Fruit fly (Drosophila melanogaster): ENCODE data around the gene kat80.

Gene kat80

DNA sequence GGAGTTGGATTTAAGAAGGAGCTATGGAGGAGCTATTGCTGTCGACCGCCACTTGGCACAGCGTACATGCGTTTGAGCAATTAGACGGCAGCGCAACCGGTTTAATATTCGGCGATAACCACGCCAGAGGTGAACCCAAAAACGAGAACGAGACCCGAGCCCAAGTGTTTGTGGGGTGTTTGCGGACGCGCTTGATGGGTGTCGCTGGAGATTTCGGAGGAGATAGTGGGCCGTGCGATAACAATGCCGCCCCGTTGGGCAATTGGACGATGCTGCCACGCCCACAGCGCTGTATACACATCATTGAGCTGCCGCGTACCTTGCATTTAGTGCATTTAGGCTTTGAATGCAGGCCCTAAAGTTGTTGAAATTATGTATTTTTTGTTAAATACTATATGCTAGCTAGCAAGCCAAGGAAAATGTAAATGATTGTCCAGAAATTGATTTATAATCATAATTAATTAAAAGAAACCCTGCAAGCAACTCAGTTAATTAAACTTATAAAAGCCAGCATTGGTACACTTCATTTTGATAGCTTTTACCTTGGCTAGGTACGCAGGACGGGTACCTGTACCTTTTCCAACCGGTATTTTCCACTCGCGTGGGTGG, 32.4 kb upstream of the kat80 start, which contains the start of gene Had1:
Gene Had1, minus strand, starts transcription at position 358 of the 609 bp plus-strand sequence.
- TF ChIP-seq psq (optimal IDR thresholded peaks at IDR 0.05), result no peak
- no peak for TF ChIP-seq CG8478 (optimal IDR thresholded peaks at IDR 0.05)
- TF ChIP-seq Dll (optimal IDR thresholded peaks at IDR 0.05), result no peak
- TF ChIP-seq usp (GFP tag; optimal IDR thresholded peaks at IDR 0.05), result no peak
- no peak for TF ChIP-seq EcR (GFP tag; optimal IDR thresholded peaks at IDR 0.05)
- TF ChIP-seq pan (optimal IDR thresholded peaks at IDR 0.05), result no peak

DNA sequence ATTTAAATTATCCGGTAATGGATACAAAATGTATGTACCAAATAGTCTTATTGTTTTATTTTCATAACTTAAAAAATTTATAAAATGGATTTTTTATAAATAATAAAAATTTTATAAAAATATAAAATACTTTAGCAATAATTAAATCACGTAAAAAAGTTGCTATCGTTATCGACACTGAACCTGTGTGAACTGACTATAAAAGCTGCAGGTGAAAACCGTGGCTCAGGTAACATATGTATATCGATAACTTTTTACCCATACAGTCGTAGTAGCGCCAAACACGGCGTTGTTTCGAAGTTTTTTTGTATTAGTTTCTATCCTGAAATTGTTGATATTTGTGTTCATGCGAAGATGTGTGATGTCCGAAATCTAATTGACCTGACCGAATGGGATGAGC, 27.7 kb upstream of the kat80 start, which contains the start of gene CG3679:
Gene CG3679, plus strand, starts transcription at position 235 of the 400 bp plus-strand sequence.
- no peak for TF ChIP-seq usp (GFP tag; optimal IDR thresholded peaks at IDR 0.05)
- TF ChIP-seq pan (optimal IDR thresholded peaks at IDR 0.05), result no peak
- TF ChIP-seq EcR (GFP tag; optimal IDR thresholded peaks at IDR 0.05), result no peak
- no peak for TF ChIP-seq psq (optimal IDR thresholded peaks at IDR 0.05)
- no peak for TF ChIP-seq Dll (optimal IDR thresholded peaks at IDR 0.05)
- no peak for TF ChIP-seq CG8478 (optimal IDR thresholded peaks at IDR 0.05)

DNA sequence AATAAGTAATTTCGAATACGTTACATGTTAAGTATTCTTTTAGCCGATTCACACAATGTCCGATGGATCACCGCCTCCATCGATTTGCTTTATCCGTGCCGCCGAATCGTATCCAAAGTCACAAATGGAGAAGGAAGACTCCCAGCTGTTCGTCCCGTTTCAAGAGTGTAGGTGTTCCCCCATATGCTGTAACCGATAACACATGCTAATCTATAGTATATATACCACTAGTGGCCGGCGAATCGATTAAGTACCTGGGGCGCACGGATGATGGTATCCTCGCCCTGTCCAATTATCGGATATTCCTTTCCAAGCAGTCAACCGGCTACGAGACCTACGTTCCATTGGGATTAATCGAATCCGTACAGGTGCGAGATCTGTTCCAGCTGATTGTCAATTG, 21.6 kb upstream of the kat80 start, which contains the start of gene ERp44:
Gene ERp44, minus strand, starts transcription at position 101 of the 400 bp plus-strand sequence.
- TF ChIP-seq CG8478 (optimal IDR thresholded peaks at IDR 0.05) (no peak), usp (GFP tag; optimal IDR thresholded peaks at IDR 0.05) (no peak), EcR (GFP tag; optimal IDR thresholded peaks at IDR 0.05) (no peak), Dll (optimal IDR thresholded peaks at IDR 0.05) (no peak), psq (optimal IDR thresholded peaks at IDR 0.05) (no peak), pan (optimal IDR thresholded peaks at IDR 0.05) (no peak)

DNA sequence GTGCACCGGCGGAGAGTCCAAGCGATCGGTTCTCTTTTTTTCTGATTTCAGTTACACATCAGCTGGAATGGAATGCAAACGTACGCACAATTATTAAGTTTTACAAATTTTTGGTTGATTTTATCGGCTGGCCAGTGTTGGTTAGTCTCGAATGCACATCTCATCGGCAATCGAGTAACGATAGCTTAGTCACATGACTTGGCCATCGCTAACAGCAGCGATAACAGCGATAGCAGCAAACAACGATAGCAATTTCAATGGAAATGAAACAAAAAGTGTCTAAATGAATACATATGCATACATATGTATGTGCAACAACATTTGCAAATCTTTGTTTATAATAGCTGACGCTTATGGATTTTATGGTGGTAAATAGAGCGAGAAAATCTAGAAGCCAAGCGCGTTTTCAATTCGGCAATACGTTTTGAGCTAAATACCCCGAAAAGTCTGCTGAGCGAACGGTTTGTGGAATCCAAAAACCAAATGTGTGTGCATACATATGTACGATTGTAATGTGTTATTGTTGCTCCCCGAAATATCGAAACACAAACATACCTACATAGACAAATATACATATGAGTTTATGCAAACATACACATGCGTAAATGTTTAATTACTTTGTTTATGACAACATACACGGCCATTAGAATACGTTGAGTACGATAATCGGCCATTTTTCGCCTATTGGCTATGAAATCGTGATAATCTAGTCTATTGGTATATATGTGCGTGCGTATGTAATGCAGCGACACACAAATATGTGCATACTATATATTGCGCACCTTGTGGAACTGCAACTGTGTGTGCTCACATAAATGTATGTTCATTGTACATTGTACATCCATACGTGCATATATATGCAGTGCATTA, 20.7 kb upstream of the kat80 start, which contains the start of gene CG3632:
Gene CG3632, plus strand, starts transcription at position 249 of the 870 bp plus-strand sequence.
- TF ChIP-seq pan (optimal IDR thresholded peaks at IDR 0.05) (no peak), psq (optimal IDR thresholded peaks at IDR 0.05) (no peak), Dll (optimal IDR thresholded peaks at IDR 0.05) (no peak), CG8478 (optimal IDR thresholded peaks at IDR 0.05) (no peak), EcR (GFP tag; optimal IDR thresholded peaks at IDR 0.05) (no peak), usp (GFP tag; optimal IDR thresholded peaks at IDR 0.05) (no peak)

DNA sequence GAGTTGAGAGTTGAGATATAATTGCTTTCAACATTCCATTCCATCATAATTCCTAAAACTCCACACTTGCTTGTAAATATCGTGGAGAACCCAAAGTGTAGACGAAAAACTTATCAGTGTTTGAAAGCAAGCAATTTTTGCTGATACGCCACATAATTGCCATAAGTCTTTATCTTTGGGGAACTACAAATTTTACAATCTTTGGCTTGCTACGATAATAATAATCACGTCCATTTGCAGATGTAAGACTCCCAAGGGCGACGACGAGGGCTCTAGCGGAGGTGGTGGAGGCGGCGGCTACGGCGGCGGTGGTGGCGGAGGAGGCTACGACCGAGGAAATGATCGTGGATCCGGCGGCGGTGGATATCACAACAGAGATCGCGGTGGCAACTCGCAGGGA, 16.7 kb upstream of the kat80 start:
- TF ChIP-seq Dll (optimal IDR thresholded peaks at IDR 0.05) (no peak), EcR (GFP tag; optimal IDR thresholded peaks at IDR 0.05) (no peak), pan (optimal IDR thresholded peaks at IDR 0.05) (no peak), CG8478 (optimal IDR thresholded peaks at IDR 0.05) (no peak), usp (GFP tag; optimal IDR thresholded peaks at IDR 0.05) (no peak), psq (optimal IDR thresholded peaks at IDR 0.05) (no peak)

DNA sequence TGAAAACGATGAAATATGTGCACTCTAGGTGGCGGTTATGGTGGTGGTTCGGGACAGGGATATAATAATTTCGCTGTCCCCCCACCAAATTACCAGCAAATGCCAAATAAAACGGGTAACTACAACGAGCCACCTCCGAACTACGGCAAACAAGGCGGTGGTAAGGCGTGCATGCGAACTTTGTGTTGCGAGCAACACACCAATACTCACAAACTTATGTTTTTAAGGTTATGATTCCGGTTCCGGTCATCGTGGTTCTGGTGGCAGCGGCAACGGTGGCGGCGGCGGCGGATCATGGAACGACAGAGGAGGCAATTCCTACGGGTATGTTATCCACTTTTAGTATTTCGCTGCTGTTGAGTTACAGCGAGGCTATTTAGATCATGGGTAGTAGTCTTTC, 13.0 kb upstream of the kat80 start:
- TF ChIP-seq usp (GFP tag; optimal IDR thresholded peaks at IDR 0.05) (no peak), CG8478 (optimal IDR thresholded peaks at IDR 0.05) (no peak), Dll (optimal IDR thresholded peaks at IDR 0.05) (no peak), psq (optimal IDR thresholded peaks at IDR 0.05) (no peak), EcR (GFP tag; optimal IDR thresholded peaks at IDR 0.05) (no peak)

DNA sequence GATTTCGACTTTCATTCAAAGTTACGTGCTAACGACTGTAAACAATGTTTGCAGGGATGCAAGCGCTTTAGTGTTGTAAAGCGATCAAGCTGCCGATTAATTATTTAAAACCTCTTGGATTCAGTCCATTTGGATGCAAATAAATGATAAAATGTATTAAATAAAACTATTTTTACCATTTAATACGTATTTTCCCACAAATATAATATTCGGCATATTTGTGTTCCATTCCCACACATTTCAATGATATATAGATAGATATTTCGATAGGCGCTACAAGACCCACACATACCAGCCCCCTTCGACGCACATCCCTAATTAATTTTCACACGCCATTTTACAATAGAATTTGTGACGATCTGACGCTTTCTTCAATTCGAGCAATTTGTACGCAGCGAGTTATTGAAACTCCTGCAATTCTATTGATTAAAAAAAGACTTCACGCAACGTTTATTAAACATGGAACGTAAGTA, 12.5 kb upstream of the kat80 start, which contains the start of the genes CG32576 and caz:
Gene CG32576, minus strand, starts transcription at position 42 of the 473 bp plus-strand sequence.
Gene caz, plus strand, starts transcription at position 319 of the 473 bp plus-strand sequence.
- TF ChIP-seq EcR (GFP tag; optimal IDR thresholded peaks at IDR 0.05) (no peak), CG8478 (optimal IDR thresholded peaks at IDR 0.05) (no peak), psq (optimal IDR thresholded peaks at IDR 0.05) (no peak), Dll (optimal IDR thresholded peaks at IDR 0.05) (no peak), usp (GFP tag; optimal IDR thresholded peaks at IDR 0.05) (no peak), pan (optimal IDR thresholded peaks at IDR 0.05) (no peak)

DNA sequence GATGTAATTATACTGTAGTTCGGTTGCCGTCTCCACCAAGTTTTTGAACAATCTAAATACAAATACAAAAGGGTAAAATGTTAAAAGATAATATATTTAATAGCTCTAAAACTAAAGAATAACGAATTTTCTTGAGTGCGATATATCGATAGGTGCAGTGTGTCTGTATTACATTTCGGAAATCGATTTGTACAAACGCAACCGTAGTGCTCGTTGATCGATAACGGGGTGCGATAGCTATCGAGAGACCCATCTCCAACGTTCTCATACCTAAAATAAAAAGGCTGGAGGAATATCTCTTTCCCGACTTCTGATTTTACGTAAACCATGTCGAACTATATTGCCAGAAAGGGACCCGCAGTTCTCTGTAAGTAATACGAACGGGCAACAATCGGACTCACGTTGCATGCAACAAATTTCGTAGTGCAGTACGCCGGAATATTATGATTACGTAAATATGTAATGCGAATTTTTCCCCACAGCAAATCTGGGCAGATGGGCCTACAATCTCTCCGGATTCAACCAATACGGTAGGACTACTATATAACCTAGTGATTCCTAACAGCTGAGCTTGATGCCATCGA, 10.2 kb upstream of the kat80 start, which contains the start of gene UQCR-14:
Gene UQCR-14, plus strand, starts transcription at position 206 of the 584 bp plus-strand sequence.
- TF ChIP-seq EcR (GFP tag; optimal IDR thresholded peaks at IDR 0.05), result no peak
- no peak for TF ChIP-seq CG8478 (optimal IDR thresholded peaks at IDR 0.05)
- no peak for TF ChIP-seq usp (GFP tag; optimal IDR thresholded peaks at IDR 0.05)
- no peak for TF ChIP-seq Dll (optimal IDR thresholded peaks at IDR 0.05)

DNA sequence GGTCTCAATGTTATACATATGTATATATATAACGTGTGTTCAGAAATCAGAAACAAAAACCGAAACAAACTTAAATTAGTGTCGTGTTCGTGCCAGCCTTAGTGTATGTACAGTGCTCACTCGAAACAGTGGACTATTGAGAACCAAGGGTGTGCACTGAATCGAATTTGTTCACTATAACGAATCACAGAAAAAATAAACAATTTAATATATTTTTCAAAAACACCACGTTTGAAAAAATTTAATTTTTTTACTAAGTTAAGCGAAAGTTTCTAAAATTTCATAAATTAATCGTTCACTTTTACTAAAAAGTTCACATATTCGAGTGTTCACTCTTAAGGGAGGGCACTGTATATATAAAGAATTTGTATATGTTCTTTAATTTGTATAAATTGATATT, 9.2 kb upstream of the kat80 start:
- no peak for TF ChIP-seq Dll (optimal IDR thresholded peaks at IDR 0.05)
- no peak for TF ChIP-seq EcR (GFP tag; optimal IDR thresholded peaks at IDR 0.05)
- TF ChIP-seq pan (optimal IDR thresholded peaks at IDR 0.05), result no peak
- TF ChIP-seq CG8478 (optimal IDR thresholded peaks at IDR 0.05), result no peak
- TF ChIP-seq usp (GFP tag; optimal IDR thresholded peaks at IDR 0.05), result no peak
- no peak for TF ChIP-seq psq (optimal IDR thresholded peaks at IDR 0.05)

DNA sequence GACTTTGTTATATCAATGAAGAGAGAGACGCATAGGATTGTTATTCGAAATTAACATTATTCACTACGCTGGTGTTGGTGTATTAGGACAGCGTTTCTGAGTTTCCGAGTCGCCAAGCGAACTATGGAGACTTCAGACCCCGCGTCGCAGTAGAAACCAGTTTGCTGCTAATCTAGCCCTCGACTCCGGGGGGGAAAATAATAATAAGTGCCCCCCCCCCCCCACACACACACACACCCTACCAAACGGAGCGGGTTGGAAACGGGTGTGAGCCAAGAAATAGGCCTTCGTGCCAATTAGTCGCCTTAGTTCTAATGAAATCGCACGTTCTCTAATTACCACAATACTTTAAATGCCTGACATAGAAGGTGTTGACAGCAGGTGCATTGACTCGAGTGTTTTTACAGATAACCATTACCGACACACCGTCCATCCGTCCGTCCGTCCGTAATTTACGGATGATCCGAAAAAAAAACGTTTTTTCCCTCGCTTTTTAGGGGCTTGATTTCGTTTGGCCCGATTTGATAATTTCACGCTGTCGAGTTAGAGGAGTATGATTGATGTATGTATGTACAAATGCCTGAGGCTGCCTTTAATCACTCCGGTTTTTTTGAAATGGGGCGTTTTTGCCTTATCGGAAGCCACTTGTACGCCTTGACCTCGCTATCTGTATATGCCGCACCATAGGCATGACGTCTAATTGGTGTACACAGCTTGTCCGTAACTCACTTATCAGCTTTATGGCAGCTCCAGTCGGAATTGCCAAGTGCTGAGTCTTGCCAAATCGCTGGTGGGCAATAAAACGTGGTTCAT, 5.9 kb upstream of the kat80 start:
- TF ChIP-seq CG8478 (optimal IDR thresholded peaks at IDR 0.05), result no peak
- no peak for TF ChIP-seq pan (optimal IDR thresholded peaks at IDR 0.05)
- no peak for TF ChIP-seq EcR (GFP tag; optimal IDR thresholded peaks at IDR 0.05)
- no peak for TF ChIP-seq Dll (optimal IDR thresholded peaks at IDR 0.05)
- no peak for TF ChIP-seq usp (GFP tag; optimal IDR thresholded peaks at IDR 0.05)
- TF ChIP-seq psq (optimal IDR thresholded peaks at IDR 0.05), result no peak

DNA sequence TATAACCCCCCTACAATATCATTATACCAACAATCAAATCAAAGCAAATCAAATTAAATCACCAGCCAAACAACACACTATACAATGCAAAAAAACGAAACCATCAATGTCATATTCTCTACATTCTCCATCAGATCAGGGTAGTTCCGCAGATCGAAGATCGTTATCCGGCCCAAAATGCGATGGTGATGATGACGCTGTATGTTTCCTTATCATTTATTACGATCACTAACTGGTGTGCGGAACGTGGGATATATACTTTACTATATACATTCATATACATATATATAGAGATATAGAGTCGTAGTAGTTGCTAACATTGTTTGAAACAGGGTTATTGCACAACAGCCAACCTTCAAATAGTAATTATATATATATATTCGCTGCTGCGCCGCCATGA, 5.3 kb upstream of the kat80 start:
- no peak for TF ChIP-seq pan (optimal IDR thresholded peaks at IDR 0.05)
- TF ChIP-seq usp (GFP tag; optimal IDR thresholded peaks at IDR 0.05), result no peak
- TF ChIP-seq CG8478 (optimal IDR thresholded peaks at IDR 0.05), result no peak
- no peak for TF ChIP-seq Dll (optimal IDR thresholded peaks at IDR 0.05)
- no peak for TF ChIP-seq EcR (GFP tag; optimal IDR thresholded peaks at IDR 0.05)
- no peak for TF ChIP-seq psq (optimal IDR thresholded peaks at IDR 0.05)

Measured in whole organism.